Worm (Caenorhabditis elegans) whole organism, midembryonic: ENCODE measurements around the gene pbo-5.

Source experiments
- T22C8.4 ChIP-seq: fragments of 200-800 bp; sonication (Bioruptor generic); IDR thresholded peaks from 2 replicates; pipeline ENCODE4 v1.3.6; 2022; ENCODE audit warnings: missing genetic modification characterization, missing compliant biosample characterization
- cog-1 ChIP-seq: sonication (generic microtip); optimal IDR thresholded peaks from 2 replicates; lab custom pipeline; 2016; ENCODE audit warnings: missing genetic modification characterization, missing compliant biosample characterization
- flt-1 ChIP-seq: fragments of 200-800 bp; sonication (Bioruptor generic); IDR thresholded peaks from 2 replicates; pipeline ENCODE4 v1.3.6; 2022; ENCODE audit warnings: missing genetic modification characterization, missing compliant biosample characterization
- klf-2 ChIP-seq: fragments of 200-800 bp; sonication (Bioruptor generic); conservative IDR thresholded peaks from 2 replicates; pipeline ENCODE4 v1.3.6; 2022; ENCODE audit warnings: missing genetic modification reagents, missing genetic modification characterization, missing compliant biosample characterization
- med-1 ChIP-seq: sonication (generic microtip); optimal IDR thresholded peaks from 2 replicates; lab custom pipeline; 2017; ENCODE audit warnings: missing genetic modification characterization, mild to moderate bottlenecking, missing compliant biosample characterization, antibody characterized with exemption, missing genetic modification reagents; ENCODE audit not compliant: insufficient read depth
- ref-1 ChIP-seq: fragments of 200-800 bp; sonication (Bioruptor generic); conservative IDR thresholded peaks from 2 replicates; pipeline ENCODE4 v1.3.6; 2022; ENCODE audit warnings: missing genetic modification reagents, missing genetic modification characterization, missing compliant biosample characterization
- tab-1 ChIP-seq: fragments of 200-800 bp; sonication (Bioruptor generic); IDR thresholded peaks from 2 replicates; pipeline ENCODE4 v1.3.6; 2022; ENCODE audit warnings: missing genetic modification characterization, missing compliant biosample characterization
- ztf-23 ChIP-seq: fragments of 200-800 bp; sonication (Bioruptor generic); IDR thresholded peaks from 2 replicates; pipeline ENCODE4 v1.3.6; 2022; ENCODE audit warnings: missing genetic modification reagents, missing genetic modification characterization, missing compliant biosample characterization
- ztf-29 ChIP-seq: fragments of 200-800 bp; sonication (Bioruptor generic); IDR thresholded peaks from 2 replicates; pipeline ENCODE4 v1.3.6; 2022; ENCODE audit warnings: missing genetic modification reagents, missing genetic modification characterization, missing compliant biosample characterization

Gene pbo-5

ce11 chrV:20903167-20904093 is 11.9 kb upstream of the pbo-5 start, which contains the start of gene amx-3:
TSS of gene amx-3 (minus strand) at chrV:20903714.
- TF ChIP-seq med-1 (GFP tag; lab: Kevin White, UChicago) (no peak), klf-2 (GFP tag; lab: Robert Waterston, UW) (no peak), tab-1 (GFP tag; lab: Robert Waterston, UW) (no peak), flt-1 (GFP tag; lab: Robert Waterston, UW) (no peak), ztf-29 (no peak), T22C8.4 (GFP tag; lab: Robert Waterston, UW) (no peak), ztf-23 (no peak), ref-1 (GFP tag; lab: Robert Waterston, UW) (no peak)

ce11 chrV:20904094-20904268 is 11.3 kb upstream of the pbo-5 start, which contains the start of gene acs-12:
TSS of gene acs-12 (plus strand) at chrV:20904169.
- no peak for TF ChIP-seq klf-2 (GFP tag; lab: Robert Waterston, UW)
- no peak for TF ChIP-seq cog-1
- TF ChIP-seq ref-1 (GFP tag; lab: Robert Waterston, UW) = no peak

DNA sequence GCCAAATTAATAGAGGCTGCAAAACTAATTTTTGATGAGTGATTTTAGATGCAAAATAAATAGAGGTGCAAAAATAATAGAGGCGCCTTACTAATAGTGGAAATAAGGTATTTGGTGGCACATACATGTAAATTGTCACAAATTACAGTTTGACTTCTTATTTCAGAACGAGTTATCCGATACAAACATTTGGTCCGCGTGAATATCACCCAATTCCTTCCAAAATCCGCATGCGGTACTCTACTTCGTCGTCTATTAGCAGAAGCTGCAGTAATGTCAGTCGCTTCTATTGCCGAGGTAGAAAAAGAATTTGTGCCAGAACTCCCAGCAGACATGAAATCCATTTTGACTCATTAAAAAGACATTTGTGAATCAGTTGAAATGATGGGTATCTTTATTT is 8.3 kb upstream of the pbo-5 start:
- TF ChIP-seq klf-2 (GFP tag; lab: Robert Waterston, UW) (no peak), tab-1 (GFP tag; lab: Robert Waterston, UW) (no peak), ztf-23 (no peak), ref-1 (GFP tag; lab: Robert Waterston, UW) (no peak), flt-1 (GFP tag; lab: Robert Waterston, UW) (no peak), cog-1 (no peak), T22C8.4 (GFP tag; lab: Robert Waterston, UW) (no peak), ztf-29 (no peak), med-1 (GFP tag; lab: Kevin White, UChicago) (no peak)

ce11 chrV:20909761-20910160 is 5.5 kb upstream of the pbo-5 start:
- TF ChIP-seq klf-2 (GFP tag; lab: Robert Waterston, UW) (no peak), ztf-23 (no peak), tab-1 (GFP tag; lab: Robert Waterston, UW) (no peak), ztf-29 (no peak), flt-1 (GFP tag; lab: Robert Waterston, UW) (no peak), T22C8.4 (GFP tag; lab: Robert Waterston, UW) (no peak), cog-1 (no peak), ref-1 (GFP tag; lab: Robert Waterston, UW) (no peak)

- TF ChIP-seq T22C8.4 (GFP tag; lab: Robert Waterston, UW) = no peak
- no peak for TF ChIP-seq cog-1
- TF ChIP-seq ztf-23 = no peak
- TF ChIP-seq klf-2 (GFP tag; lab: Robert Waterston, UW) = no peak
- TF ChIP-seq flt-1 (GFP tag; lab: Robert Waterston, UW) = no peak
- no peak for TF ChIP-seq tab-1 (GFP tag; lab: Robert Waterston, UW)
- no peak for TF ChIP-seq ref-1 (GFP tag; lab: Robert Waterston, UW)
Observed at ce11 chrV:20910167-20910566, 5.1 kb upstream of the pbo-5 start, which contains the start of gene ttll-9. TSS of gene ttll-9 (plus strand) at chrV:20910467.

ce11 chrV:20920390-20920789 is 5.1 kb downstream of the pbo-5 start:
- TF ChIP-seq tab-1 (GFP tag; lab: Robert Waterston, UW) (no peak), ztf-29 (no peak), klf-2 (GFP tag; lab: Robert Waterston, UW) (no peak), med-1 (GFP tag; lab: Kevin White, UChicago) (no peak), T22C8.4 (GFP tag; lab: Robert Waterston, UW) (no peak), ref-1 (GFP tag; lab: Robert Waterston, UW) (no peak), ztf-23 (no peak), cog-1 (no peak), flt-1 (GFP tag; lab: Robert Waterston, UW) (no peak)
